Worm (Caenorhabditis elegans) whole organism, late embryonic: Measurements from ENCODE around the gene htp-1.
"Not testable (repeated sequence)": the region's sequence is repeated elsewhere in the genome, so short reads cannot be mapped to it uniquely, and the experiment has no call there.

Experiments used
- K09A11.1 ChIP-seq: sonication (generic microtip); optimal IDR thresholded peaks from 2 replicates; lab custom pipeline; 2017; ENCODE audit warnings: antibody characterized with exemption, mild to moderate bottlenecking, missing genetic modification characterization, missing compliant biosample characterization; ENCODE audit not compliant: insufficient read depth
- Y22D7AL.16 ChIP-seq: sonication (generic microtip); optimal IDR thresholded peaks from 2 replicates; lab custom pipeline; 2016; ENCODE audit warnings: missing genetic modification characterization, missing compliant biosample characterization
- ceh-24 ChIP-seq: sonication (generic microtip); optimal IDR thresholded peaks from 2 replicates; lab custom pipeline; 2016; ENCODE audit warnings: mild to moderate bottlenecking, missing genetic modification characterization, missing compliant biosample characterization
- elt-2 ChIP-seq: sonication (generic microtip); optimal IDR thresholded peaks from 2 replicates; lab custom pipeline; 2016; ENCODE audit warnings: missing genetic modification reagents, missing genetic modification characterization, missing compliant biosample characterization
- hlh-6 ChIP-seq: sonication (generic microtip); optimal IDR thresholded peaks from 2 replicates; lab custom pipeline; 2016; ENCODE audit warnings: missing genotype, missing genetic modification characterization, missing compliant biosample characterization
- madf-2 ChIP-seq: sonication (generic microtip); optimal IDR thresholded peaks from 2 replicates; lab custom pipeline; 2017; ENCODE audit warnings: missing genetic modification characterization, missing compliant biosample characterization
- sox-2 ChIP-seq: fragments of 200-800 bp; sonication (Bioruptor generic); IDR thresholded peaks from 2 replicates; pipeline ENCODE4 v1.3.6; 2022; ENCODE audit warnings: missing genetic modification reagents, missing genetic modification characterization, missing compliant biosample characterization
- ttx-3 ChIP-seq: sonication (generic microtip); optimal IDR thresholded peaks from 2 replicates; lab custom pipeline; 2016; ENCODE audit warnings: missing genetic modification reagents, missing genetic modification characterization, missing compliant biosample characterization

The htp-1 gene

DNA sequence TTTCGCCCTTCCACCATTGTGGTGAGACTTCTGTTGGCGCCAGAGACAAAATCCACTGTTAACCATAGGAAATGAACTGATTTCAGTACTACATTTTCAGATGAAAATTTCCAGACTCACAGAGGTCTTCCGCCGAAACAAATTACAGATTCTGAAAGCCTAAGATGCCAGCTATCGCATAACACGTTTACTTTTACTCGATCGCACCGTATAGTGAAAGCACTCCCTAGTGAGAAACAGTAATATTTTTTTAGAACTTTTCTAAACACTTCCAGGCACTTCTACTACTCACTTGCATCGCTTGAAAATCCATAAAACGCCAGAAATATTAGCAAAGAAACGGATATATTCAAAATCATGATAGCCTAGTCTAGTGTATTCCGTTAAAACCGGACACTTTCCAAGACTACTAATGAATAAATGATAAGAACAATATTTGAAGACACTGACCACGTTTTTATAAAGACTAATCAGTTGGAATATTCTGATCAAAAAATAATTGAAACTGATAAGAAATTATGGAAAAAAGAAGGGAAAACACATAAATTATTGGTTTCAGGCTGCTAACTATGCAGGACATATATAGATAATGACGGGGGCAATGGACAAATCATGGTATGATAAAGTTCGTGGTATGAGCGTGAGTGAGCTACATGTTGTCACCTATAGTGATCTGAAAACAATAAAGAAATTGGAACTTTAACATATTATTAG is 40.7 kb downstream of the htp-1 start, which contains the start of gene gba-4:
gba-4 (minus strand) TSS at position 418 of the 714 bp plus-strand sequence.
- not testable (repeated sequence) for TF ChIP-seq ceh-24; ttx-3 (tag; lab: Kevin White, UChicago); K09A11.1 (tag; lab: Kevin White, UChicago)
- TF ChIP-seq, all 69 proteins: peak for 0; not testable (repeated sequence) for 69

DNA sequence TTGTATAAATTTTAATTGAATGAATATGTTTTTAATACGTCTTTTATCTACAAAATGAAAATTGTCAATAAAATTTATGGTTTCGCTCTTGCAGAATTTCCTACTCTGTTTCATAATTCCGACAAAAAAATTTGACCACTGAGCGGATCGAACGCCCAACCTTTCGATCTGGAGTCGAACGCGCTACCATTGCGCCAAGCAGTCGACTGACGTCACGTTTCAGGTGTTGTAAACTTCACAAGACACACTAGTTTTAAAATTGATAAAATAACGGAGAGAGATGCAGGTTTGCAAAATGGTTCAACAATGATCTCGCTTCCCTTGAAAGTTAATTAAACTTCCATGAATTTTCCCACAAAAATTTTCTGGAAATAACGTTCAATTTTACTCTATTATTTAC is 47.2 kb downstream of the htp-1 start:
- no peak for TF ChIP-seq elt-2 (tag; lab: Kevin White, UChicago)
- no peak for TF ChIP-seq hlh-6 (tag; lab: Kevin White, UChicago)
- no peak for TF ChIP-seq sox-2
- TF ChIP-seq madf-2 (tag; lab: Kevin White, UChicago) = no peak
- no peak for TF ChIP-seq Y22D7AL.16 (tag; lab: Kevin White, UChicago)
